Fruit fly (Drosophila melanogaster) whole organism, embryonic: ENCODE data around the gene CG7601.

ENCODE experiments used
- Awh ChIP-seq: fragments of 200-800 bp; sonication (Bioruptor generic); IDR thresholded peaks from 2 replicates; pipeline ENCODE4, ENCODE4 v1.3.6; 2022; ENCODE audit warnings: missing biosample characterization, missing genetic modification characterization
- B-H1 ChIP-seq: fragments of 200-800 bp; sonication (Bioruptor generic); IDR thresholded peaks from 3 replicates; pipeline ENCODE4 v1.3.6; 2022; ENCODE audit warnings: missing biosample characterization, missing genetic modification characterization
- CG10431 ChIP-seq: fragments of 200-800 bp; sonication (Bioruptor generic); optimal IDR thresholded peaks from 3 replicates; lab custom pipeline; 2018; ENCODE audit warnings: missing biosample characterization, mild to moderate bottlenecking, missing genetic modification characterization
- CG14014 ChIP-seq: fragments of 200-800 bp; sonication (Bioruptor generic); IDR thresholded peaks from 2 replicates; pipeline ENCODE4 v1.3.6; 2022; ENCODE audit warnings: missing biosample characterization, missing genetic modification characterization
- CG14667 ChIP-seq: fragments of 200-800 bp; sonication (Bioruptor generic); IDR thresholded peaks from 2 replicates; pipeline ENCODE4 v1.3.6; 2022; ENCODE audit warnings: missing biosample characterization, missing genetic modification characterization
- CG15601 ChIP-seq: fragments of 200-800 bp; sonication (Bioruptor generic); optimal IDR thresholded peaks from 3 replicates; lab custom pipeline; 2019; ENCODE audit warnings: missing biosample characterization, mild to moderate bottlenecking, missing genetic modification characterization, moderate library complexity
- CG17612 ChIP-seq: fragments of 200-800 bp; sonication (Bioruptor generic); IDR thresholded peaks from 2 replicates; pipeline ENCODE4 v1.3.6; 2022; ENCODE audit warnings: missing biosample characterization, missing genetic modification characterization
- CG18476 ChIP-seq: fragments of 200-800 bp; sonication (Bioruptor generic); optimal IDR thresholded peaks from 2 replicates; lab custom pipeline; 2016; ENCODE audit warnings: missing biosample characterization, mild to moderate bottlenecking, missing genetic modification characterization
- CG2889 ChIP-seq: fragments of 200-800 bp; sonication (Bioruptor generic); IDR thresholded peaks from 3 replicates; pipeline ENCODE4 v1.3.6; 2022; ENCODE audit warnings: missing biosample characterization, missing genetic modification characterization
- CG30403 ChIP-seq: fragments of 200-800 bp; sonication (Bioruptor generic); optimal IDR thresholded peaks from 3 replicates; lab custom pipeline; 2016; ENCODE audit warnings: missing biosample characterization, missing genetic modification characterization
- CG31441 ChIP-seq: fragments of 200-800 bp; sonication (Bioruptor generic); IDR thresholded peaks from 2 replicates; pipeline ENCODE4 v1.3.6; 2022; ENCODE audit warnings: missing biosample characterization, missing genetic modification characterization
- CG32772 ChIP-seq: fragments of 200-800 bp; sonication (Bioruptor generic); IDR thresholded peaks from 2 replicates; pipeline ENCODE4 v1.3.6; 2022; ENCODE audit warnings: missing biosample characterization, missing genetic modification characterization
- CG34422 ChIP-seq: fragments of 200-800 bp; sonication (Bioruptor generic); IDR thresholded peaks from 3 replicates; pipeline ENCODE4 v1.3.6; 2022; ENCODE audit warnings: missing biosample characterization, missing genetic modification characterization
- CG5180 ChIP-seq: fragments of 200-800 bp; sonication (Bioruptor generic); optimal IDR thresholded peaks from 3 replicates; lab custom pipeline; 2017; ENCODE audit warnings: missing biosample characterization, missing genetic modification characterization, mild to moderate bottlenecking, moderate library complexity, missing genetic modification reagents
- CG6683 ChIP-seq: fragments of 200-800 bp; sonication (Bioruptor generic); optimal IDR thresholded peaks from 2 replicates; lab custom pipeline; 2017; ENCODE audit warnings: missing biosample characterization, mild to moderate bottlenecking, missing genetic modification characterization, missing genetic modification reagents
- CG7987 ChIP-seq: fragments of 200-800 bp; sonication (Bioruptor generic); optimal IDR thresholded peaks from 2 replicates; lab custom pipeline; 2018; ENCODE audit warnings: missing biosample characterization, mild to moderate bottlenecking, missing genetic modification characterization, moderate library complexity
- CG8478 ChIP-seq: fragments of >200 bp; optimal IDR thresholded peaks from 2 replicates; lab custom pipeline; 2018
- E2f1 ChIP-seq: fragments of 200-800 bp; sonication (Bioruptor generic); IDR thresholded peaks from 2 replicates; pipeline ENCODE4 v1.3.6; 2022; ENCODE audit warnings: missing biosample characterization, missing genetic modification characterization
- Fer1 ChIP-seq: fragments of 200-800 bp; sonication (Bioruptor generic); optimal IDR thresholded peaks from 2 replicates; lab custom pipeline; 2017; ENCODE audit warnings: missing biosample characterization, mild to moderate bottlenecking, missing genetic modification characterization
- H2.0 ChIP-seq: fragments of 200-800 bp; sonication (Bioruptor generic); IDR thresholded peaks from 2 replicates; pipeline ENCODE4 v1.3.6; 2022; ENCODE audit warnings: missing biosample characterization, missing genetic modification characterization
- HLHmδ ChIP-seq: fragments of 200-800 bp; sonication (Bioruptor generic); optimal IDR thresholded peaks from 2 replicates; lab custom pipeline; 2018; ENCODE audit warnings: missing biosample characterization, mild to moderate bottlenecking, missing genetic modification characterization, moderate library complexity
- HmgZ ChIP-seq: fragments of 200-800 bp; sonication (Bioruptor generic); optimal IDR thresholded peaks from 2 replicates; lab custom pipeline; 2018; ENCODE audit warnings: missing biosample characterization, mild to moderate bottlenecking, missing genetic modification characterization
- Hr78 ChIP-seq, 2 experiments: fragments of 200-800 bp in 1 of 2; fragments of >200 bp in 1 of 2; sonication (Bioruptor generic) in 1 of 2; optimal IDR thresholded peaks; 2 replicates each; lab custom pipeline; 2017 to 2019; ENCODE audit warnings: missing biosample characterization in 2 of 2, missing genetic modification characterization in 2 of 2, mild to moderate bottlenecking in 1 of 2, moderate library complexity in 1 of 2
- Mad ChIP-seq: fragments of 200-800 bp; sonication (Bioruptor generic); optimal IDR thresholded peaks from 2 replicates; lab custom pipeline; 2016; ENCODE audit warnings: missing biosample characterization, missing genetic modification characterization
- Optix ChIP-seq: fragments of 200-800 bp; sonication (Bioruptor generic); IDR thresholded peaks from 3 replicates; pipeline ENCODE4 v1.3.6; 2022; ENCODE audit warnings: missing biosample characterization, missing genetic modification characterization
- Rfx ChIP-seq: fragments of 200-800 bp; sonication (Bioruptor generic); IDR thresholded peaks from 2 replicates; pipeline ENCODE4 v1.3.6; 2022; ENCODE audit warnings: missing biosample characterization, missing genetic modification characterization
- Scr ChIP-seq: fragments of 200-800 bp; sonication (Bioruptor generic); IDR thresholded peaks from 2 replicates; pipeline ENCODE4 v1.3.6; 2022; ENCODE audit warnings: missing biosample characterization, missing genetic modification characterization; ENCODE audit not compliant: partially characterized antibody
- Usf ChIP-seq: fragments of 200-800 bp; sonication (Bioruptor generic); optimal IDR thresholded peaks from 2 replicates; lab custom pipeline; 2017; ENCODE audit warnings: missing genotype, missing biosample characterization, missing genetic modification characterization
- Xrp1 ChIP-seq: fragments of 200-800 bp; sonication (Bioruptor generic); IDR thresholded peaks from 2 replicates; pipeline ENCODE4 v1.3.6; 2022; ENCODE audit warnings: missing biosample characterization, missing genetic modification characterization
- YL-1 ChIP-seq: fragments of 200-800 bp; sonication (Bioruptor generic); optimal IDR thresholded peaks from 3 replicates; lab custom pipeline; 2017; ENCODE audit warnings: missing biosample characterization, mild to moderate bottlenecking, missing genetic modification characterization
- abd-A ChIP-seq: fragments of 200-800 bp; sonication (Bioruptor generic); optimal IDR thresholded peaks from 3 replicates; lab custom pipeline; 2019; ENCODE audit warnings: missing biosample characterization, mild to moderate bottlenecking, missing genetic modification characterization, moderate library complexity
- cg ChIP-seq: fragments of 200-800 bp; sonication (Bioruptor generic); optimal IDR thresholded peaks from 3 replicates; lab custom pipeline; 2019; ENCODE audit warnings: missing biosample characterization, mild to moderate bottlenecking, missing genetic modification characterization, moderate library complexity
- chinmo ChIP-seq: fragments of 200-800 bp; sonication (Bioruptor generic); IDR thresholded peaks from 4 replicates; pipeline ENCODE4 v1.3.6; 2022; ENCODE audit warnings: missing biosample characterization, missing genetic modification characterization; ENCODE audit not compliant: partially characterized antibody
- ci ChIP-seq: fragments of 200-800 bp; sonication (Bioruptor generic); IDR thresholded peaks from 3 replicates; pipeline ENCODE4 v1.3.6; 2022; ENCODE audit warnings: missing biosample characterization, missing genetic modification characterization
- corto ChIP-seq: fragments of 200-800 bp; sonication (Bioruptor generic); optimal IDR thresholded peaks from 2 replicates; lab custom pipeline; 2016; ENCODE audit warnings: missing biosample characterization, mild to moderate bottlenecking, missing genetic modification characterization, moderate library complexity
- fd96Cb ChIP-seq: fragments of 200-800 bp; sonication (Bioruptor generic); optimal IDR thresholded peaks from 2 replicates; lab custom pipeline; 2018; ENCODE audit warnings: missing biosample characterization, mild to moderate bottlenecking, missing genetic modification characterization, moderate library complexity
- hb ChIP-seq: fragments of 200-800 bp; sonication (Bioruptor generic); IDR thresholded peaks from 3 replicates; pipeline ENCODE4 v1.3.6; 2022; ENCODE audit warnings: missing biosample characterization, missing genetic modification characterization; ENCODE audit not compliant: partially characterized antibody
- hkb ChIP-seq, 2 experiments: fragments of 200-800 bp in 1 of 2; fragments of >200 bp in 1 of 2; sonication (Bioruptor generic) in 1 of 2; IDR thresholded peaks in 1 of 2; optimal IDR thresholded peaks in 1 of 2; 2 replicates each; pipeline versions ENCODE4 v1.3.6 to Lab custom; 2017 to 2022; ENCODE audit warnings: missing biosample characterization in 1 of 2, missing genetic modification characterization in 1 of 2
- inv ChIP-seq: fragments of 200-800 bp; sonication (Bioruptor generic); IDR thresholded peaks from 2 replicates; pipeline ENCODE4 v1.3.6; 2022; ENCODE audit warnings: missing biosample characterization, missing genetic modification characterization; ENCODE audit not compliant: partially characterized antibody
- jigr1 ChIP-seq: fragments of 200-800 bp; sonication (Bioruptor generic); IDR thresholded peaks from 3 replicates; pipeline ENCODE4 v1.3.6; 2022; ENCODE audit warnings: missing biosample characterization, missing genetic modification characterization
- lola ChIP-seq, 3 experiments: fragments of >200 bp in 2 of 3; fragments of 200-800 bp in 1 of 3; sonication (Bioruptor generic) in 1 of 3; optimal IDR thresholded peaks; 2 replicates each; lab custom pipeline; 2017 to 2019; ENCODE audit warnings: missing biosample characterization in 3 of 3, missing genetic modification characterization in 3 of 3, mild to moderate bottlenecking in 1 of 3, moderate library complexity in 1 of 3
- luna ChIP-seq: fragments of 200-800 bp; sonication (Bioruptor generic); optimal IDR thresholded peaks from 2 replicates; lab custom pipeline; 2016; ENCODE audit warnings: missing biosample characterization, missing genetic modification characterization
- mld ChIP-seq: fragments of 200-800 bp; sonication (Bioruptor generic); IDR thresholded peaks from 3 replicates; pipeline ENCODE4 v1.3.6; 2022; ENCODE audit warnings: missing biosample characterization, missing genetic modification characterization; ENCODE audit not compliant: partially characterized antibody
- salm ChIP-seq: fragments of 200-800 bp; sonication (Bioruptor generic); optimal IDR thresholded peaks from 2 replicates; lab custom pipeline; 2018; ENCODE audit warnings: missing biosample characterization, mild to moderate bottlenecking, missing genetic modification characterization
- sens ChIP-seq: fragments of 200-800 bp; sonication (Bioruptor generic); peaks from one replicate; lab custom pipeline; 2016; ENCODE audit warnings: missing biosample characterization, missing genetic modification characterization
- slbo ChIP-seq: fragments of 200-800 bp; sonication (Bioruptor generic); IDR thresholded peaks from 2 replicates; pipeline ENCODE4 v1.3.6; 2022; ENCODE audit warnings: missing biosample characterization, missing genetic modification characterization
- ssp ChIP-seq: fragments of 200-800 bp; sonication (Bioruptor generic); IDR thresholded peaks from 2 replicates; pipeline ENCODE4 v1.3.6; 2022; ENCODE audit warnings: missing biosample characterization, missing genetic modification characterization
- wek ChIP-seq: fragments of 200-800 bp; sonication (Bioruptor generic); optimal IDR thresholded peaks from 3 replicates; lab custom pipeline; 2018; ENCODE audit warnings: missing biosample characterization, mild to moderate bottlenecking, missing genetic modification characterization, moderate library complexity
- wor ChIP-seq: fragments of 200-800 bp; sonication (Bioruptor generic); IDR thresholded peaks from 2 replicates; pipeline ENCODE4 v1.3.6; 2022; ENCODE audit warnings: missing biosample characterization, missing genetic modification characterization

Gene CG7601

dm6 chr3R:29774360-29775193, 38.0 kb upstream of the CG7601 start (continued):
- TF ChIP-seq CG34422 (GFP tag; lab: Robert Waterston, UW) (no peak), lola (GFP tag; optimal IDR thresholded peaks at IDR 0.05; lab: Kevin White, UChicago) (no peak), CG2889 (GFP tag; lab: Robert Waterston, UW) (no peak), CG15601 (tag; lab: Kevin White, UChicago) (peak; percentile 25), Xrp1 (no peak), hb (GFP tag; lab: Robert Waterston, UW) (no peak), CG18476 (GFP tag; lab: Kevin White, UChicago) (no peak), CG14014 (GFP tag; lab: Robert Waterston, UW) (peak; percentile 29; the same call in 1 of the 2 replicates), Fer1 (GFP tag; lab: Kevin White, UChicago) (peak; percentile 38), B-H1 (GFP tag; lab: Robert Waterston, UW) (no peak), ssp (GFP tag; lab: Robert Waterston, UW) (no peak), mld (peak; percentile 30; the same call in 1 of the 3 replicates), Hr78 (GFP tag; optimal IDR thresholded peaks at IDR 0.05; lab: Kevin White, UChicago) (no peak), sens (GFP tag; lab: Kevin White, UChicago) (peak; percentile 31), Optix (GFP tag; lab: Robert Waterston, UW) (no peak), CG31441 (GFP tag; lab: Robert Waterston, UW) (no peak), HLHmδ (GFP tag; lab: Kevin White, UChicago) (peak; percentile 81), Usf (GFP tag; lab: Kevin White, UChicago) (no peak), HmgZ (tag; lab: Kevin White, UChicago) (no peak), Rfx (GFP tag; lab: Robert Waterston, UW) (peak; percentile 25; the same call in 1 of the 2 replicates), CG7987 (GFP tag; lab: Kevin White, UChicago) (peak; percentile 43), CG8478 (no peak), E2f1 (GFP tag; lab: Robert Waterston, UW) (no peak), CG14667 (GFP tag; lab: Robert Waterston, UW) (no peak), inv (GFP tag; lab: Robert Waterston, UW) (no peak), salm (tag; lab: Kevin White, UChicago) (no peak), H2.0 (no peak), Scr (peak; percentile 43; the same call in 1 of the 2 replicates), Awh (GFP tag; lab: Robert Waterston, UW) (no peak), luna (GFP tag; lab: Kevin White, UChicago) (no peak), corto (GFP tag; lab: Kevin White, UChicago) (peak; percentile 55), CG30403 (no peak), wor (no peak), CG17612 (no peak), Mad (GFP tag; lab: Kevin White, UChicago) (no peak), CG6683 (GFP tag; lab: Kevin White, UChicago) (no peak), slbo (no peak), CG10431 (no peak), jigr1 (GFP tag; lab: Robert Waterston, UW) (no peak), ci (peak; percentile 57; the same call in 1 of the 3 replicates), CG5180 (GFP tag; lab: Kevin White, UChicago) (no peak), cg (GFP tag; lab: Kevin White, UChicago) (peak; percentile 82), chinmo (GFP tag; lab: Robert Waterston, UW) (peak; percentile 97), hkb (optimal IDR thresholded peaks at IDR 0.05; lab: Kevin White, UChicago) (no peak), hkb (GFP tag; IDR thresholded peaks at IDR 0.05; lab: Robert Waterston, UW) (no peak), wek (GFP tag; lab: Kevin White, UChicago) (peak; percentile 59), CG32772 (GFP tag; lab: Robert Waterston, UW) (no peak), abd-A (tag; lab: Kevin White, UChicago) (peak; percentile 76), fd96Cb (tag; lab: Kevin White, UChicago) (no peak), YL-1 (peak; percentile 8)
